Fruit fly (Drosophila melanogaster): ENCODE results near the gene Vdup1.

dm6 chr3L:134868-135267, 43.9 kb downstream of the Vdup1 start:
- TF ChIP-seq CG16779 (tag; optimal IDR thresholded peaks at IDR 0.05) (no peak), CG1621 (tag; optimal IDR thresholded peaks at IDR 0.05) (no peak), Hr39 (GFP tag; optimal IDR thresholded peaks at IDR 0.05) (no peak)
